Worm (Caenorhabditis elegans): ENCODE results near the gene gakh-1.

gakh-1 gene

ce11 chrX:5772538-5773154, 9.7 kb upstream of the gakh-1 start:
- TF ChIP-seq jun-1 (tag; optimal IDR thresholded peaks at IDR 0.05) (peak; percentile 19), mep-1 (tag; optimal IDR thresholded peaks at IDR 0.05) (no peak), nhr-85 (tag) (no peak), nhr-12 (tag; optimal IDR thresholded peaks at IDR 0.05) (no peak), ceh-63 (GFP tag; optimal IDR thresholded peaks at IDR 0.05) (peak; percentile 70)

ce11 chrX:5773471-5773870, 8.8 kb upstream of the gakh-1 start, which contains the start of gene sym-3:
sym-3 (plus strand) TSS chrX:5773771.
- no peak for TF ChIP-seq C34B4.2 (tag; optimal IDR thresholded peaks at IDR 0.05)
- TF ChIP-seq aha-1 (tag; optimal IDR thresholded peaks at IDR 0.05) = no peak
- TF ChIP-seq ceh-88 (GFP tag; IDR thresholded peaks at IDR 0.05) = no peak
- TF ChIP-seq dsc-1 (tag; optimal IDR thresholded peaks at IDR 0.05) = no peak
- TF ChIP-seq nhr-85 (tag) = no peak
- no peak for TF ChIP-seq ceh-82 (tag; optimal IDR thresholded peaks at IDR 0.05)
- TF ChIP-seq pax-3 (tag; optimal IDR thresholded peaks at IDR 0.05) = no peak
- no peak for TF ChIP-seq nhr-19 (GFP tag; conservative IDR thresholded peaks at IDR 0.05)
- no peak for TF ChIP-seq rnt-1 (tag; optimal IDR thresholded peaks at IDR 0.05)
- TF ChIP-seq ceh-90 (tag; optimal IDR thresholded peaks at IDR 0.05) = no peak
- no peak for TF ChIP-seq lin-39 (tag; optimal IDR thresholded peaks at IDR 0.05)
- TF ChIP-seq ztf-11 (tag; optimal IDR thresholded peaks at IDR 0.05) = no peak
- TF ChIP-seq lin-15B (tag; optimal IDR thresholded peaks at IDR 0.05) = no peak
- TF ChIP-seq ztf-4 (tag; optimal IDR thresholded peaks at IDR 0.05) = no peak

- no peak for TF ChIP-seq unc-98 (GFP tag; IDR thresholded peaks at IDR 0.05)
- peak; percentile 39 for TF ChIP-seq ceh-8 (GFP tag; optimal IDR thresholded peaks at IDR 0.05)
- TF ChIP-seq dsc-1 (tag; optimal IDR thresholded peaks at IDR 0.05) = peak; percentile 75
- TF ChIP-seq lin-14 (GFP tag; optimal IDR thresholded peaks at IDR 0.05) = peak; percentile 92
- no peak for TF ChIP-seq lin-15B (tag; optimal IDR thresholded peaks at IDR 0.05)
- peak in 2 of 3 experiments; percentile 8 to 86 for TF ChIP-seq ceh-82 (tag; optimal IDR thresholded peaks at IDR 0.05)
- TF ChIP-seq zag-1 (tag; optimal IDR thresholded peaks at IDR 0.05) = no peak
- TF ChIP-seq blmp-1 (tag; optimal IDR thresholded peaks at IDR 0.05) = peak; percentile 81
- TF ChIP-seq irx-1 (tag; optimal IDR thresholded peaks at IDR 0.05) = peak; percentile 25
- TF ChIP-seq xbp-1 (tag; optimal IDR thresholded peaks at IDR 0.05) = peak; percentile 79
- TF ChIP-seq unc-130 (tag; optimal IDR thresholded peaks at IDR 0.05) = no peak
- TF ChIP-seq lin-39 (tag; optimal IDR thresholded peaks at IDR 0.05) = peak; percentile 48
- TF ChIP-seq lin-13 (GFP tag; optimal IDR thresholded peaks at IDR 0.05) = peak; percentile 62
- no peak for TF ChIP-seq pag-3 (tag; optimal IDR thresholded peaks at IDR 0.05; ENCODE audit: borderline replicate concordance, insufficient read depth)
- TF ChIP-seq isw-1 (GFP tag; IDR thresholded peaks at IDR 0.05) = 0 out of 2 replicates have a peak, but pooled peaks have one; percentile 23
- peak; percentile 32 to 70 (median 58) for TF ChIP-seq dpl-1 (GFP tag; optimal IDR thresholded peaks at IDR 0.05)
- peak; percentile 65 for TF ChIP-seq nhr-20 (tag; optimal IDR thresholded peaks at IDR 0.05)
- peak; percentile 78 for TF ChIP-seq nhr-85 (tag)
- TF ChIP-seq elt-3 (tag; optimal IDR thresholded peaks at IDR 0.05) = peak in 1 of 6 experiments; percentile 25
- no peak for TF ChIP-seq egl-27 (tag; optimal IDR thresholded peaks at IDR 0.05)
- no peak for TF ChIP-seq nhr-11 (tag; optimal IDR thresholded peaks at IDR 0.05)
- peak; percentile 78 for TF ChIP-seq nhr-71 (tag; optimal IDR thresholded peaks at IDR 0.05)
- TF ChIP-seq nhr-19 (GFP tag; conservative IDR thresholded peaks at IDR 0.05) = 0 out of 2 replicates have a peak, but pooled peaks have one; percentile 27
- TF ChIP-seq fkh-8 (tag; optimal IDR thresholded peaks at IDR 0.05) = peak; percentile 85
- peak; percentile 49 for TF ChIP-seq unc-86 (tag; optimal IDR thresholded peaks at IDR 0.05)
- no peak for TF ChIP-seq aly-2 (tag; optimal IDR thresholded peaks at IDR 0.05)
- no peak for TF ChIP-seq nhr-12 (tag; optimal IDR thresholded peaks at IDR 0.05)
- TF ChIP-seq mdl-1 (tag; optimal IDR thresholded peaks at IDR 0.05) = peak in 1 of 2 experiments; percentile 53
- peak; percentile 72 for TF ChIP-seq fkh-10 (GFP tag; optimal IDR thresholded peaks at IDR 0.05)
- no peak for TF ChIP-seq Y116A8C.19 (tag; optimal IDR thresholded peaks at IDR 0.05; ENCODE audit: borderline replicate concordance)
- TF ChIP-seq mef-2 (tag; optimal IDR thresholded peaks at IDR 0.05) = peak; percentile 28
- no peak for TF ChIP-seq sptf-1 (tag; optimal IDR thresholded peaks at IDR 0.05)
- no peak for TF ChIP-seq ceh-63 (GFP tag; optimal IDR thresholded peaks at IDR 0.05)
- TF ChIP-seq hlh-17 (GFP tag; optimal IDR thresholded peaks at IDR 0.05; ENCODE audit: borderline replicate concordance) = no peak
- TF ChIP-seq ces-1 (GFP tag; optimal IDR thresholded peaks at IDR 0.05) = no peak
- TF ChIP-seq nhr-77 (tag; optimal IDR thresholded peaks at IDR 0.05) = peak; percentile 43
- TF ChIP-seq ztf-11 (tag; optimal IDR thresholded peaks at IDR 0.05) = peak in 1 of 2 experiments; percentile 9
Measured at ce11 chrX:5775804-5776252, 6.5 kb upstream of the gakh-1 start.

Measured in whole organism, L1 larva.